Worm (Caenorhabditis elegans): ENCODE results near the gene R07B1.5.

DNA sequence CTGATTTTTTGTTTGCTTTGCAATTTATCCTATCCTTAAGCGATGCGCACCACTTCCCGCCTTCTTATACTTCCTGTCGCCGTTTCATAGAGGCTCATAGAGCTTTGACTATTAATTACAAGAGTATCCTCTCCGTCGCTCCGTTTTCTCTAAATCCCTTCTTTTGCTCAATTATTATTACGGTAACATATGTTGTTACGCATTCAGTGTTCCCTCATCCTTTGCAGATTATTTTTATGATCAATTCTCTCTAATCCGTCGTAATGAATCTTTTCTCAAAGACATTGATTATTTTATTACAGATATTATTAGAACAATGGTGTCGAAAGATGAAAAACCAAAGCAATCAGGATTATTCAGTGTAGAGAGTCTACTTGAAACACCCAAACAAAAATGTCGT lies 16.4 kb upstream of the R07B1.5 start, which contains the start of gene vab-15:
- TF ChIP-seq ztf-16 (tag; optimal IDR thresholded peaks at IDR 0.05) (no peak), nfya-1 (tag; optimal IDR thresholded peaks at IDR 0.05) (no peak), ceh-2 (tag; optimal IDR thresholded peaks at IDR 0.05) (no peak), elt-2 (tag; optimal IDR thresholded peaks at IDR 0.05) (no peak), hlh-15 (tag; optimal IDR thresholded peaks at IDR 0.05) (no peak), nhr-11 (tag; optimal IDR thresholded peaks at IDR 0.05) (no peak), unc-86 (tag; optimal IDR thresholded peaks at IDR 0.05) (no peak), pat-9 (tag; optimal IDR thresholded peaks at IDR 0.05) (no peak), ceh-9 (tag; optimal IDR thresholded peaks at IDR 0.05) (no peak), pha-4 (tag; optimal IDR thresholded peaks at IDR 0.05) (no peak)
